Worm (Caenorhabditis elegans) whole organism, young adult: ENCODE results near the gene T04B2.3.
A peak's percentile ranks its signal among the peaks of the same experiment; 100 is the strongest.

Source experiments
- C17E4.6 ChIP-seq: fragments of 200-800 bp; sonication (Bioruptor generic); IDR thresholded peaks from 2 replicates; pipeline ENCODE4 v1.3.6; 2022; ENCODE audit warnings: missing genetic modification reagents, missing genetic modification characterization, missing compliant biosample characterization
- F39B2.1 ChIP-seq: fragments of 200-800 bp; sonication (Bioruptor generic); IDR thresholded peaks from 2 replicates; pipeline ENCODE4 v1.3.6; 2022; ENCODE audit warnings: missing genetic modification reagents, missing genetic modification characterization, missing compliant biosample characterization
- F52B5.7 ChIP-seq: sonication (generic microtip); optimal IDR thresholded peaks from 2 replicates; lab custom pipeline; 2016; ENCODE audit warnings: mild to moderate bottlenecking, missing genetic modification characterization, missing compliant biosample characterization
- F57C9.4 ChIP-seq: sonication (generic microtip); optimal IDR thresholded peaks from 2 replicates; lab custom pipeline; 2017; ENCODE audit warnings: mild to moderate bottlenecking, missing genetic modification characterization, missing compliant biosample characterization
- K12H6.12 ChIP-seq: fragments of 200-800 bp; sonication (Bioruptor generic); optimal IDR thresholded peaks from 2 replicates; lab custom pipeline; 2018; ENCODE audit warnings: mild to moderate bottlenecking, missing genetic modification characterization, missing compliant biosample characterization
- T26A5.8 ChIP-seq: sonication (generic microtip); optimal IDR thresholded peaks from 2 replicates; lab custom pipeline; 2016; ENCODE audit warnings: missing genetic modification characterization, missing compliant biosample characterization
- Y67H2A.10 ChIP-seq: fragments of 200-800 bp; sonication (Bioruptor generic); conservative IDR thresholded peaks from 2 replicates; pipeline ENCODE4 v1.3.6; 2022; ENCODE audit warnings: missing genetic modification reagents, missing genetic modification characterization, missing compliant biosample characterization
- Y95B8A.8 ChIP-seq: fragments of 200-800 bp; sonication (Bioruptor generic); IDR thresholded peaks from 2 replicates; pipeline ENCODE4 v1.3.6; 2022; ENCODE audit warnings: missing genetic modification reagents, missing genetic modification characterization, missing compliant biosample characterization
- akir-1 ChIP-seq: fragments of 200-800 bp; sonication (Bioruptor generic); optimal IDR thresholded peaks from 2 replicates; lab custom pipeline; 2018; ENCODE audit warnings: mild to moderate bottlenecking, missing genetic modification characterization, moderate library complexity, missing compliant biosample characterization
- cebp-1 ChIP-seq, 2 experiments: fragments of 200-800 bp in 1 of 2; sonication (Bioruptor generic) in 1 of 2; sonication (generic microtip) in 1 of 2; IDR thresholded peaks in 1 of 2; optimal IDR thresholded peaks in 1 of 2; 2 replicates each; pipeline versions ENCODE4 v1.3.6 to Lab custom; 2017 to 2022; ENCODE audit warnings: missing compliant biosample characterization in 2 of 2, missing genetic modification characterization in 2 of 2, mild to moderate bottlenecking in 1 of 2, missing genetic modification reagents in 1 of 2, moderate library complexity in 1 of 2
- ceh-79 ChIP-seq: sonication (generic microtip); optimal IDR thresholded peaks from 2 replicates; lab custom pipeline; 2017; ENCODE audit warnings: mild to moderate bottlenecking, missing genetic modification characterization, missing compliant biosample characterization
- dox-1 ChIP-seq: fragments of 200-800 bp; sonication (Bioruptor generic); IDR thresholded peaks from 2 replicates; pipeline ENCODE4 v1.3.6; 2022; ENCODE audit warnings: missing genetic modification reagents, missing genetic modification characterization, missing compliant biosample characterization
- dpff-1 ChIP-seq: sonication (generic microtip); optimal IDR thresholded peaks from 2 replicates; lab custom pipeline; 2017; ENCODE audit warnings: mild to moderate bottlenecking, missing genetic modification characterization, missing compliant biosample characterization
- efl-1 ChIP-seq: fragments of 150-350 bp; optimal IDR thresholded peaks from 2 replicates; lab custom pipeline; 2014; ENCODE audit warnings: missing biosample characterization, missing genetic modification reagents, missing genetic modification characterization
- egrh-3 ChIP-seq: fragments of 200-800 bp; sonication (Bioruptor generic); IDR thresholded peaks from 2 replicates; pipeline ENCODE4 v1.3.6; 2022; ENCODE audit warnings: missing genetic modification reagents, missing genetic modification characterization, missing compliant biosample characterization
- ekl-4 ChIP-seq: fragments of 200-800 bp; sonication (Bioruptor generic); IDR thresholded peaks from 2 replicates; pipeline ENCODE4 v1.3.6; 2022; ENCODE audit warnings: missing genetic modification reagents, missing genetic modification characterization, missing compliant biosample characterization
- hmg-1.2 ChIP-seq: fragments of 200-800 bp; sonication (Bioruptor generic); IDR thresholded peaks from 2 replicates; pipeline ENCODE4 v1.3.6; 2022; ENCODE audit warnings: missing genetic modification reagents, missing genetic modification characterization, missing compliant biosample characterization
- let-607 ChIP-seq, 2 experiments: fragments of 200-800 bp in 1 of 2; sonication (Bioruptor generic) in 1 of 2; sonication (generic microtip) in 1 of 2; optimal IDR thresholded peaks; 2 replicates each; lab custom pipeline; 2016 to 2018; ENCODE audit warnings: mild to moderate bottlenecking in 2 of 2, missing compliant biosample characterization in 2 of 2, missing genetic modification characterization in 2 of 2, moderate library complexity in 2 of 2, missing genotype in 1 of 2
- lin-40 ChIP-seq: sonication (generic microtip); optimal IDR thresholded peaks from 2 replicates; lab custom pipeline; 2016; ENCODE audit warnings: missing genetic modification characterization, mild to moderate bottlenecking, missing compliant biosample characterization, missing genotype, missing genetic modification reagents
- lsl-1 ChIP-seq: fragments of 200-800 bp; sonication (Bioruptor generic); optimal IDR thresholded peaks from 2 replicates; lab custom pipeline; 2018; ENCODE audit warnings: mild to moderate bottlenecking, missing genetic modification characterization, moderate library complexity, missing compliant biosample characterization
- mcd-1 ChIP-seq: fragments of 200-800 bp; sonication (Bioruptor generic); IDR thresholded peaks from 2 replicates; pipeline ENCODE4 v1.3.6; 2022; ENCODE audit warnings: missing genetic modification reagents, missing genetic modification characterization, missing compliant biosample characterization
- nfya-2 ChIP-seq: fragments of 200-800 bp; sonication (Bioruptor generic); IDR thresholded peaks from 2 replicates; pipeline ENCODE4 v1.3.6; 2022; ENCODE audit warnings: missing genetic modification reagents, missing genetic modification characterization, missing compliant biosample characterization
- nfyb-1 ChIP-seq: fragments of 200-800 bp; sonication (Bioruptor generic); IDR thresholded peaks from 2 replicates; pipeline ENCODE4 v1.3.6; 2022; ENCODE audit warnings: missing genetic modification reagents, missing genetic modification characterization, missing compliant biosample characterization
- nhr-80 ChIP-seq: sonication (generic microtip); optimal IDR thresholded peaks from 2 replicates; lab custom pipeline; 2016; ENCODE audit warnings: missing genetic modification characterization, missing compliant biosample characterization
- pbrm-1 ChIP-seq: fragments of 200-800 bp; sonication (Bioruptor generic); IDR thresholded peaks from 2 replicates; pipeline ENCODE4 v1.3.6; 2022; ENCODE audit warnings: missing genetic modification reagents, missing genetic modification characterization, missing compliant biosample characterization
- pha-4 ChIP-seq: fragments of 150-350 bp; sonication (generic microtip); optimal IDR thresholded peaks from 2 replicates; lab custom pipeline; 2014; ENCODE audit warnings: missing biosample characterization, missing genetic modification reagents, missing genetic modification characterization
- rcor-1 ChIP-seq: fragments of 200-800 bp; sonication (Bioruptor generic); IDR thresholded peaks from 2 replicates; pipeline ENCODE4 v1.3.6; 2022; ENCODE audit warnings: missing genetic modification reagents, missing genetic modification characterization, missing compliant biosample characterization
- snpc-4 ChIP-seq, 5 experiments: fragments of 150-350 bp in 1 of 5; sonication (generic microtip) in 4 of 5; optimal IDR thresholded peaks; 2 replicates each; lab custom pipeline; 2014 to 2018; ENCODE audit warnings: missing genetic modification characterization in 5 of 5, missing biosample characterization in 3 of 5, antibody characterized with exemption in 2 of 5, mild to moderate bottlenecking in 2 of 5, missing compliant biosample characterization in 2 of 5, missing genotype in 2 of 5, moderate library complexity in 2 of 5, missing genetic modification reagents in 1 of 5
- unc-130 ChIP-seq: sonication (generic microtip); optimal IDR thresholded peaks from 2 replicates; lab custom pipeline; 2016; ENCODE audit warnings: missing genetic modification reagents, missing genetic modification characterization, missing compliant biosample characterization
- zim-3 ChIP-seq: sonication (generic microtip); optimal IDR thresholded peaks from 2 replicates; lab custom pipeline; 2017; ENCODE audit warnings: mild to moderate bottlenecking, missing genetic modification characterization, moderate library complexity, missing compliant biosample characterization
- ztf-26 ChIP-seq: sonication (generic microtip); optimal IDR thresholded peaks from 2 replicates; lab custom pipeline; 2017; ENCODE audit warnings: missing genetic modification characterization, missing compliant biosample characterization

T04B2.3 gene

ce11 chrIV:10001748-10002147 lies 45.5 kb upstream of the T04B2.3 start, which contains the start of gene C47E12.3:
Gene C47E12.3, minus strand, starts transcription at chrIV:10001848.
- no peak for TF ChIP-seq C17E4.6 (GFP tag; lab: Robert Waterston, UW)
- TF ChIP-seq Y95B8A.8 (GFP tag; lab: Robert Waterston, UW): no peak
- TF ChIP-seq akir-1 (GFP tag; lab: Kevin White, UChicago): no peak
- TF ChIP-seq, all 124 proteins: peak for 0

ce11 chrIV:10003372-10003771 lies 43.8 kb upstream of the T04B2.3 start, which contains the start of the genes C47E12.2 and sars-1:
Gene C47E12.2, minus strand, starts transcription at chrIV:10003502.
Gene sars-1, plus strand, starts transcription at chrIV:10003726.
- no peak for TF ChIP-seq snpc-4 (GFP tag; optimal IDR thresholded peaks at IDR 0.05; lab: Kevin White, UChicago)
- TF ChIP-seq snpc-4 (tag; optimal IDR thresholded peaks at IDR 0.05; lab: Kevin White, UChicago): peak in 1 of 4 experiments; percentile 16
- no peak for TF ChIP-seq let-607 (tag; optimal IDR thresholded peaks at IDR 0.05; lab: Kevin White, UChicago)
- no peak for TF ChIP-seq F39B2.1
- TF ChIP-seq lsl-1 (GFP tag; lab: Kevin White, UChicago): peak; percentile 51
- no peak; the same call in 1 of the 2 replicates for TF ChIP-seq cebp-1 (GFP tag; IDR thresholded peaks at IDR 0.05; lab: Robert Waterston, UW)
- peak; percentile 73 for TF ChIP-seq cebp-1 (tag; optimal IDR thresholded peaks at IDR 0.05; lab: Kevin White, UChicago)
- no peak for TF ChIP-seq pha-4 (tag; lab: Kevin White, UChicago)
- TF ChIP-seq lin-40: no peak

ce11 chrIV:10006792-10007191 lies 40.4 kb upstream of the T04B2.3 start, which contains the start of gene C47E12.13:
Gene C47E12.13, minus strand, starts transcription at chrIV:10006892.
- TF ChIP-seq zim-3 (no peak), unc-130 (no peak), dpff-1 (no peak)

- TF ChIP-seq rcor-1: no peak
- TF ChIP-seq hmg-1.2 (GFP tag; lab: Robert Waterston, UW): peak; percentile 54; the same call in 1 of the 2 replicates
- TF ChIP-seq nfya-2 (GFP tag; lab: Robert Waterston, UW): no peak
- TF ChIP-seq nfyb-1 (GFP tag; lab: Robert Waterston, UW): no peak
- peak; percentile 26 for TF ChIP-seq nhr-80 (tag; lab: Kevin White, UChicago)
Observed at ce11 chrIV:10007758-10008157, 39.5 kb upstream of the T04B2.3 start.

ce11 chrIV:10009536-10009935 lies 37.7 kb upstream of the T04B2.3 start, which contains the start of gene magu-4:
Gene magu-4, plus strand, starts transcription at chrIV:10009753.
- TF ChIP-seq efl-1 (GFP tag; lab: Kevin White, UChicago) (no peak), K12H6.12 (no peak), pbrm-1 (GFP tag; lab: Robert Waterston, UW) (no peak), dpff-1 (no peak), F57C9.4 (tag; lab: Kevin White, UChicago) (no peak), mcd-1 (GFP tag; lab: Robert Waterston, UW) (no peak), ceh-79 (tag; lab: Kevin White, UChicago) (no peak), Y67H2A.10 (GFP tag; lab: Robert Waterston, UW) (no peak)

ce11 chrIV:10016977-10017376 lies 30.2 kb upstream of the T04B2.3 start, which contains the start of gene ent-7:
Gene ent-7, plus strand, starts transcription at chrIV:10017277.
- TF ChIP-seq F52B5.7 (tag; lab: Kevin White, UChicago) (no peak), T26A5.8 (tag; lab: Kevin White, UChicago) (no peak), ztf-26 (tag; lab: Kevin White, UChicago) (no peak), unc-130 (no peak), ekl-4 (GFP tag; lab: Robert Waterston, UW) (no peak), egrh-3 (no peak), dox-1 (GFP tag; lab: Robert Waterston, UW) (no peak)
